Worm (Caenorhabditis elegans) whole organism, L1 larva: ENCODE data around the gene mlp-1.

Experiments used
- C34B4.2 ChIP-seq: sonication (generic microtip); optimal IDR thresholded peaks from 2 replicates; lab custom pipeline; 2017; ENCODE audit warnings: mild to moderate bottlenecking, missing genetic modification characterization, missing compliant biosample characterization
- F16B12.6 ChIP-seq: fragments of 150-350 bp; optimal IDR thresholded peaks from 2 replicates; lab custom pipeline; 2014; ENCODE audit warnings: missing biosample characterization, missing genetic modification characterization
- aly-2 ChIP-seq: fragments of 150-350 bp; optimal IDR thresholded peaks from 2 replicates; lab custom pipeline; 2014; ENCODE audit warnings: missing biosample characterization, missing genetic modification characterization
- ama-1 ChIP-seq: fragments of 150-350 bp; optimal IDR thresholded peaks from 2 replicates; lab custom pipeline; 2014
- blmp-1 ChIP-seq: fragments of 150-350 bp; optimal IDR thresholded peaks from 2 replicates; lab custom pipeline; 2014; ENCODE audit warnings: missing biosample characterization, missing genetic modification characterization
- ceh-8 ChIP-seq: fragments of 200-800 bp; sonication (Bioruptor generic); optimal IDR thresholded peaks from 2 replicates; lab custom pipeline; 2018; ENCODE audit warnings: mild to moderate bottlenecking, missing genetic modification characterization, moderate library complexity, missing compliant biosample characterization
- ceh-82 ChIP-seq, 3 experiments: fragments of 150-350 bp in 1 of 3; sonication (generic microtip) in 2 of 3; optimal IDR thresholded peaks; 2 replicates each; lab custom pipeline; 2014 to 2017; ENCODE audit warnings: missing biosample characterization in 3 of 3, missing genetic modification characterization in 3 of 3
- dpl-1 ChIP-seq, 3 experiments: fragments of 150-350 bp in 2 of 3; sonication (generic microtip) in 1 of 3; optimal IDR thresholded peaks; 2 replicates each; lab custom pipeline; 2014 to 2017; ENCODE audit warnings: missing biosample characterization in 3 of 3, missing genetic modification characterization in 3 of 3, missing genetic modification reagents in 3 of 3
- efl-1 ChIP-seq, 4 experiments: fragments of 150-350 bp; optimal IDR thresholded peaks in 3 of 4; peaks in 1 of 4; 1 replicate in 1 of 4; 2 replicates in 3 of 4; lab custom pipeline; 2014; ENCODE audit warnings: missing biosample characterization in 2 of 4, missing genetic modification characterization in 2 of 4, missing genetic modification reagents in 2 of 4
- egl-13 ChIP-seq: sonication (generic microtip); optimal IDR thresholded peaks from 2 replicates; lab custom pipeline; 2016; ENCODE audit warnings: missing genotype, missing genetic modification reagents, missing genetic modification characterization, missing compliant biosample characterization
- elt-3 ChIP-seq, 6 experiments: fragments of 150-350 bp in 1 of 6; sonication (generic microtip); optimal IDR thresholded peaks; 2 replicates each; lab custom pipeline; 2017 to 2018; ENCODE audit warnings: missing biosample characterization in 6 of 6, missing genetic modification characterization in 6 of 6, inconsistent platforms in 1 of 6
- fkh-10 ChIP-seq: sonication (generic microtip); optimal IDR thresholded peaks from 2 replicates; lab custom pipeline; 2017; ENCODE audit warnings: missing biosample characterization, missing genetic modification reagents, missing genetic modification characterization
- fkh-8 ChIP-seq: sonication (generic microtip); optimal IDR thresholded peaks from 2 replicates; lab custom pipeline; 2016; ENCODE audit warnings: mild to moderate bottlenecking, missing genetic modification characterization, missing compliant biosample characterization
- hlh-17 ChIP-seq: fragments of 200-800 bp; sonication (Bioruptor generic); optimal IDR thresholded peaks from 2 replicates; lab custom pipeline; 2018; ENCODE audit warnings: missing genetic modification characterization, mild to moderate bottlenecking, missing compliant biosample characterization, moderate library complexity, borderline replicate concordance
- hlh-4 ChIP-seq: sonication (generic microtip); optimal IDR thresholded peaks from 2 replicates; lab custom pipeline; 2016; ENCODE audit warnings: mild to moderate bottlenecking, missing genetic modification characterization, missing compliant biosample characterization
- irx-1 ChIP-seq: sonication (generic microtip); optimal IDR thresholded peaks from 2 replicates; lab custom pipeline; 2016; ENCODE audit warnings: missing genetic modification characterization, missing compliant biosample characterization
- isw-1 ChIP-seq: fragments of 200-800 bp; sonication (Bioruptor generic); IDR thresholded peaks from 2 replicates; pipeline ENCODE4 v1.3.6; 2022; ENCODE audit warnings: missing genetic modification characterization, missing compliant biosample characterization
- jun-1 ChIP-seq: fragments of 150-350 bp; optimal IDR thresholded peaks from 2 replicates; lab custom pipeline; 2014; ENCODE audit warnings: missing biosample characterization, missing genetic modification reagents, missing genetic modification characterization
- lin-13 ChIP-seq: fragments of 150-350 bp; optimal IDR thresholded peaks from 2 replicates; lab custom pipeline; 2014; ENCODE audit warnings: missing biosample characterization, missing genetic modification reagents, missing genetic modification characterization
- lin-14 ChIP-seq: fragments of 200-800 bp; sonication (Bioruptor generic); optimal IDR thresholded peaks from 2 replicates; lab custom pipeline; 2018; ENCODE audit warnings: mild to moderate bottlenecking, missing genetic modification characterization, moderate library complexity, missing compliant biosample characterization
- lin-15B ChIP-seq: fragments of 150-350 bp; sonication (generic microtip); optimal IDR thresholded peaks from 3 replicates; lab custom pipeline; 2014; ENCODE audit warnings: missing biosample characterization, missing genetic modification characterization
- lin-35 ChIP-seq, 2 experiments: fragments of 150-350 bp; optimal IDR thresholded peaks; 2 replicates each; lab custom pipeline; 2014; ENCODE audit warnings: missing biosample characterization in 2 of 2, missing genetic modification characterization in 2 of 2, missing genetic modification reagents in 2 of 2
- lin-39 ChIP-seq: fragments of 150-350 bp; optimal IDR thresholded peaks from 2 replicates; lab custom pipeline; 2014; ENCODE audit warnings: missing biosample characterization, missing genetic modification reagents, missing genetic modification characterization
- lir-3 ChIP-seq: sonication (generic microtip); optimal IDR thresholded peaks from 2 replicates; lab custom pipeline; 2016; ENCODE audit warnings: mild to moderate bottlenecking, missing genetic modification characterization, moderate library complexity, missing compliant biosample characterization; ENCODE audit not compliant: poor library complexity
- lsy-2 ChIP-seq, 2 experiments: fragments of 150-350 bp; optimal IDR thresholded peaks; 2 replicates each; lab custom pipeline; 2014; ENCODE audit warnings: missing biosample characterization in 2 of 2, missing genetic modification characterization in 2 of 2
- mep-1 ChIP-seq: fragments of 150-350 bp; optimal IDR thresholded peaks from 2 replicates; lab custom pipeline; 2014; ENCODE audit warnings: missing biosample characterization, missing genetic modification characterization
- nhr-77 ChIP-seq: fragments of 150-350 bp; optimal IDR thresholded peaks from 2 replicates; lab custom pipeline; 2014; ENCODE audit warnings: missing biosample characterization, missing genetic modification characterization
- rnt-1 ChIP-seq: sonication (generic microtip); optimal IDR thresholded peaks from 2 replicates; lab custom pipeline; 2016; ENCODE audit warnings: mild to moderate bottlenecking, missing genetic modification characterization, moderate library complexity, missing compliant biosample characterization
- skn-1 ChIP-seq: fragments of 150-350 bp; optimal IDR thresholded peaks from 2 replicates; lab custom pipeline; 2014; ENCODE audit warnings: missing biosample characterization, missing genetic modification characterization
- sox-4 ChIP-seq: sonication (generic microtip); optimal IDR thresholded peaks from 2 replicates; lab custom pipeline; 2016; ENCODE audit warnings: missing genetic modification characterization, missing compliant biosample characterization
- swsn-7 ChIP-seq: sonication (generic microtip); optimal IDR thresholded peaks from 2 replicates; lab custom pipeline; 2016; ENCODE audit warnings: missing genetic modification characterization, missing compliant biosample characterization
- tbx-2 ChIP-seq: sonication (generic microtip); optimal IDR thresholded peaks from 2 replicates; lab custom pipeline; 2016; ENCODE audit warnings: missing genetic modification characterization, missing compliant biosample characterization
- unc-30 ChIP-seq: sonication (generic microtip); optimal IDR thresholded peaks from 2 replicates; lab custom pipeline; 2017; ENCODE audit warnings: missing biosample characterization, missing genetic modification characterization
- unc-86 ChIP-seq: sonication (generic microtip); optimal IDR thresholded peaks from 2 replicates; lab custom pipeline; 2016; ENCODE audit warnings: missing genetic modification characterization, missing compliant biosample characterization
- unc-98 ChIP-seq: fragments of 200-800 bp; sonication (Bioruptor generic); IDR thresholded peaks from 2 replicates; pipeline ENCODE4 v1.3.6; 2022; ENCODE audit warnings: missing genetic modification characterization, missing compliant biosample characterization
- vab-15 ChIP-seq: sonication (generic microtip); optimal IDR thresholded peaks from 2 replicates; lab custom pipeline; 2017; ENCODE audit warnings: missing genotype, mild to moderate bottlenecking, missing genetic modification characterization, missing compliant biosample characterization
- zag-1 ChIP-seq: fragments of 150-350 bp; optimal IDR thresholded peaks from 2 replicates; lab custom pipeline; 2014; ENCODE audit warnings: missing biosample characterization, missing genetic modification characterization
- ztf-4 ChIP-seq: fragments of 150-350 bp; optimal IDR thresholded peaks from 2 replicates; lab custom pipeline; 2014; ENCODE audit warnings: missing biosample characterization, missing genetic modification characterization

The mlp-1 gene

ce11 chrIII:5961560-5961959, 13.3 kb downstream of the mlp-1 start:
- TF ChIP-seq lir-3 (tag; lab: Kevin White, UChicago) (no peak), sox-4 (tag; lab: Kevin White, UChicago) (no peak), hlh-4 (tag; lab: Kevin White, UChicago) (no peak), ceh-8 (no peak), ceh-82 (tag; optimal IDR thresholded peaks at IDR 0.05; lab: Kevin White, UChicago) (no peak), unc-98 (GFP tag; lab: Robert Waterston, UW) (no peak), nhr-77 (tag; lab: Kevin White, UChicago) (no peak), fkh-10 (GFP tag; lab: Kevin White, UChicago) (no peak), irx-1 (tag; lab: Kevin White, UChicago) (no peak), lin-39 (tag; lab: Kevin White, UChicago) (no peak), ztf-4 (no peak), lin-35 (GFP tag; optimal IDR thresholded peaks at IDR 0.05; lab: Kevin White, UChicago) (no peak), fkh-8 (tag; lab: Kevin White, UChicago) (no peak), swsn-7 (tag; lab: Kevin White, UChicago) (no peak), vab-15 (tag; lab: Kevin White, UChicago) (no peak)

- no peak for TF ChIP-seq hlh-17 (GFP tag; lab: Kevin White, UChicago)
- no peak for TF ChIP-seq egl-13 (tag; lab: Kevin White, UChicago)
- peak; percentile 4 to 74 for TF ChIP-seq efl-1 (optimal IDR thresholded peaks at IDR 0.05; lab: Kevin White, UChicago)
- peak; percentile 69 to 98 for TF ChIP-seq efl-1 (GFP tag; optimal IDR thresholded peaks at IDR 0.05 in 1 of 2; lab: Kevin White, UChicago)
- no peak for TF ChIP-seq unc-30
- TF ChIP-seq unc-86 = no peak
- no peak for TF ChIP-seq tbx-2 (tag; lab: Kevin White, UChicago)
- peak; percentile 11 for TF ChIP-seq lin-14
- TF ChIP-seq zag-1 (tag; lab: Kevin White, UChicago) = no peak
- TF ChIP-seq dpl-1 (GFP tag; optimal IDR thresholded peaks at IDR 0.05; lab: Kevin White, UChicago) = peak; percentile 1 to 76 (median 71)
- peak; percentile 56 to 90 for TF ChIP-seq lin-35 (GFP tag; optimal IDR thresholded peaks at IDR 0.05; lab: Kevin White, UChicago)
- TF ChIP-seq rnt-1 (tag; lab: Kevin White, UChicago) = peak; percentile 39
- peak in 1 of 2 experiments; percentile 20 for TF ChIP-seq lsy-2 (tag; optimal IDR thresholded peaks at IDR 0.05; lab: Kevin White, UChicago)
- peak; percentile 6 for TF ChIP-seq lin-15B (tag; lab: Kevin White, UChicago)
- TF ChIP-seq vab-15 (tag; lab: Kevin White, UChicago) = no peak
- TF ChIP-seq fkh-10 (GFP tag; lab: Kevin White, UChicago) = no peak
- no peak for TF ChIP-seq ama-1
Measured at ce11 chrIII:5959049-5959448, 15.8 kb downstream of the mlp-1 start.

ce11 chrIII:5958172-5958886, 16.5 kb downstream of the mlp-1 start, which contains the start of the genes nono-1 and nop-1:
TSS of gene nono-1 (minus strand) at chrIII:5958246.
TSS of gene nop-1 (plus strand) at chrIII:5958722.
- TF ChIP-seq mep-1 (tag; lab: Kevin White, UChicago) = peak; percentile 56
- peak; percentile 70 for TF ChIP-seq blmp-1 (tag; lab: Kevin White, UChicago)
- TF ChIP-seq tbx-2 (tag; lab: Kevin White, UChicago) = no peak
- TF ChIP-seq hlh-17 (GFP tag; lab: Kevin White, UChicago) = no peak
- peak; percentile 56 for TF ChIP-seq lin-14

ce11 chrIII:5953913-5954290, 21.0 kb downstream of the mlp-1 start:
- TF ChIP-seq unc-30 = no peak
- TF ChIP-seq elt-3 (tag; optimal IDR thresholded peaks at IDR 0.05; lab: Kevin White, UChicago) = no peak
- TF ChIP-seq dpl-1 (GFP tag; optimal IDR thresholded peaks at IDR 0.05; lab: Kevin White, UChicago) = no peak
- no peak for TF ChIP-seq ceh-8
- no peak for TF ChIP-seq jun-1
- TF ChIP-seq F16B12.6 (tag; lab: Kevin White, UChicago) = no peak
- no peak for TF ChIP-seq skn-1 (tag; lab: Kevin White, UChicago)
- TF ChIP-seq isw-1 (GFP tag; lab: Robert Waterston, UW) = no peak
- no peak for TF ChIP-seq zag-1 (tag; lab: Kevin White, UChicago)
- TF ChIP-seq aly-2 (tag; lab: Kevin White, UChicago) = no peak
- TF ChIP-seq fkh-8 (tag; lab: Kevin White, UChicago) = no peak
- no peak for TF ChIP-seq C34B4.2
- no peak for TF ChIP-seq lin-13 (GFP tag; lab: Kevin White, UChicago)
